Fruit fly (Drosophila melanogaster) whole organism, embryonic: ENCODE data around the gene SPARC.

ENCODE experiments used
- B-H2 ChIP-seq: fragments of 200-800 bp; sonication (Bioruptor generic); optimal IDR thresholded peaks from 2 replicates; lab custom pipeline; 2018; ENCODE audit warnings: missing biosample characterization, mild to moderate bottlenecking, missing genetic modification characterization
- CG1024 ChIP-seq: fragments of 200-800 bp; sonication (Bioruptor generic); IDR thresholded peaks from 2 replicates; pipeline ENCODE4 v1.3.6; 2022; ENCODE audit warnings: missing biosample characterization, missing genetic modification characterization
- CG11085 ChIP-seq: fragments of 200-800 bp; sonication (Bioruptor generic); IDR thresholded peaks from 2 replicates; pipeline ENCODE4 v1.3.6; 2022; ENCODE audit warnings: missing biosample characterization, missing genetic modification characterization
- CG11247 ChIP-seq: fragments of 200-800 bp; sonication (Bioruptor generic); IDR thresholded peaks from 2 replicates; pipeline ENCODE4 v1.3.6; 2022; ENCODE audit warnings: missing biosample characterization, missing genetic modification characterization
- CG12391 ChIP-seq: fragments of 200-800 bp; sonication (Bioruptor generic); optimal IDR thresholded peaks from 3 replicates; lab custom pipeline; 2018; ENCODE audit warnings: missing biosample characterization, mild to moderate bottlenecking, missing genetic modification characterization, moderate library complexity
- CG13894 ChIP-seq: fragments of 200-800 bp; sonication (Bioruptor generic); optimal IDR thresholded peaks from 3 replicates; lab custom pipeline; 2018; ENCODE audit warnings: missing biosample characterization, mild to moderate bottlenecking, missing genetic modification characterization, moderate library complexity
- CG15696 ChIP-seq: fragments of 200-800 bp; sonication (Bioruptor generic); optimal IDR thresholded peaks from 2 replicates; lab custom pipeline; 2019; ENCODE audit warnings: missing biosample characterization, mild to moderate bottlenecking, missing genetic modification characterization, moderate library complexity
- CG1603 ChIP-seq: fragments of 200-800 bp; sonication (Bioruptor generic); optimal IDR thresholded peaks from 2 replicates; lab custom pipeline; 2019; ENCODE audit warnings: missing biosample characterization, mild to moderate bottlenecking, missing genetic modification characterization, moderate library complexity
- CG17328 ChIP-seq: fragments of 200-800 bp; sonication (Bioruptor generic); IDR thresholded peaks from 2 replicates; pipeline ENCODE4 v1.3.6; 2022; ENCODE audit warnings: missing biosample characterization, missing genetic modification characterization
- CG2120 ChIP-seq: fragments of 200-800 bp; sonication (Bioruptor generic); optimal IDR thresholded peaks from 3 replicates; lab custom pipeline; 2016; ENCODE audit warnings: missing biosample characterization, missing genetic modification characterization
- CG2129 ChIP-seq: fragments of 200-800 bp; sonication (Bioruptor generic); IDR thresholded peaks from 2 replicates; pipeline ENCODE4 v1.3.6; 2022; ENCODE audit warnings: missing biosample characterization, missing genetic modification characterization; ENCODE audit not compliant: partially characterized antibody
- CG2712 ChIP-seq: fragments of 200-800 bp; optimal IDR thresholded peaks from 3 replicates; lab custom pipeline; 2019; ENCODE audit warnings: missing biosample characterization, mild to moderate bottlenecking, missing genetic modification characterization, moderate library complexity
- CG31224 ChIP-seq: fragments of 200-800 bp; sonication (Bioruptor generic); IDR thresholded peaks from 2 replicates; pipeline ENCODE4 v1.3.6; 2022; ENCODE audit warnings: missing biosample characterization, missing genetic modification characterization
- CG4730 ChIP-seq: fragments of 200-800 bp; sonication (Bioruptor generic); IDR thresholded peaks from 2 replicates; pipeline ENCODE4 v1.3.6; 2022; ENCODE audit warnings: missing biosample characterization, missing genetic modification characterization
- CG7372 ChIP-seq: fragments of 200-800 bp; sonication (Bioruptor generic); IDR thresholded peaks from 2 replicates; pipeline ENCODE4 v1.3.6; 2022; ENCODE audit warnings: missing biosample characterization, missing genetic modification characterization
- CG7786 ChIP-seq: fragments of 200-800 bp; sonication (Bioruptor generic); optimal IDR thresholded peaks from 2 replicates; lab custom pipeline; 2016; ENCODE audit warnings: missing biosample characterization, missing genetic modification characterization
- CG8388 ChIP-seq: fragments of 200-800 bp; sonication (Bioruptor generic); optimal IDR thresholded peaks from 2 replicates; lab custom pipeline; 2019; ENCODE audit warnings: missing biosample characterization, mild to moderate bottlenecking, missing genetic modification characterization, moderate library complexity
- CG8924 ChIP-seq: fragments of 200-800 bp; optimal IDR thresholded peaks from 3 replicates; lab custom pipeline; 2019; ENCODE audit warnings: missing biosample characterization, mild to moderate bottlenecking, missing genetic modification characterization, moderate library complexity
- CG9215 ChIP-seq: fragments of 200-800 bp; sonication (Bioruptor generic); IDR thresholded peaks from 2 replicates; pipeline ENCODE4 v1.3.6; 2022; ENCODE audit warnings: missing biosample characterization, missing genetic modification characterization
- Dbx ChIP-seq: fragments of 200-800 bp; sonication (Bioruptor generic); IDR thresholded peaks from 3 replicates; pipeline ENCODE4 v1.3.6; 2022; ENCODE audit warnings: missing biosample characterization, missing genetic modification characterization
- Deaf1 ChIP-seq: fragments of 200-800 bp; optimal IDR thresholded peaks from 3 replicates; lab custom pipeline; 2019; ENCODE audit warnings: missing biosample characterization, mild to moderate bottlenecking, missing genetic modification characterization, moderate library complexity
- HHEX ChIP-seq: fragments of 200-800 bp; sonication (Bioruptor generic); optimal IDR thresholded peaks from 3 replicates; lab custom pipeline; 2017; ENCODE audit warnings: missing biosample characterization, mild to moderate bottlenecking, missing genetic modification characterization, missing genetic modification reagents
- Hand ChIP-seq: fragments of 200-800 bp; sonication (Bioruptor generic); optimal IDR thresholded peaks from 2 replicates; lab custom pipeline; 2017; ENCODE audit warnings: mild to moderate bottlenecking, missing biosample characterization, missing genetic modification reagents, missing genetic modification characterization
- Hmx ChIP-seq: fragments of 200-800 bp; sonication (Bioruptor generic); optimal IDR thresholded peaks from 2 replicates; lab custom pipeline; 2016; ENCODE audit warnings: missing biosample characterization, missing genetic modification characterization
- Hsf ChIP-seq: fragments of 200-800 bp; sonication (Bioruptor generic); optimal IDR thresholded peaks from 3 replicates; lab custom pipeline; 2016; ENCODE audit warnings: missing biosample characterization, missing genetic modification characterization
- NK7.1 ChIP-seq: fragments of 200-800 bp; sonication (Bioruptor generic); optimal IDR thresholded peaks from 3 replicates; lab custom pipeline; 2016; ENCODE audit warnings: missing biosample characterization, missing genetic modification characterization
- PHDP ChIP-seq: fragments of 200-800 bp; sonication (Bioruptor generic); optimal IDR thresholded peaks from 3 replicates; lab custom pipeline; 2018; ENCODE audit warnings: missing biosample characterization, mild to moderate bottlenecking, missing genetic modification characterization, moderate library complexity
- Ptx1 ChIP-seq: fragments of 200-800 bp; sonication (Bioruptor generic); IDR thresholded peaks from 2 replicates; pipeline ENCODE4 v1.3.6; 2022; ENCODE audit warnings: missing biosample characterization, missing genetic modification characterization
- Xbp1 ChIP-seq: fragments of 200-800 bp; sonication (Bioruptor generic); optimal IDR thresholded peaks from 3 replicates; lab custom pipeline; 2016; ENCODE audit warnings: missing biosample characterization, mild to moderate bottlenecking, missing genetic modification characterization
- YL-1 ChIP-seq: fragments of 200-800 bp; sonication (Bioruptor generic); optimal IDR thresholded peaks from 3 replicates; lab custom pipeline; 2017; ENCODE audit warnings: missing biosample characterization, mild to moderate bottlenecking, missing genetic modification characterization
- aop ChIP-seq: fragments of 200-800 bp; sonication (Bioruptor generic); IDR thresholded peaks from 2 replicates; pipeline ENCODE4 v1.3.6; 2022; ENCODE audit warnings: missing biosample characterization, missing genetic modification characterization
- bbx ChIP-seq: fragments of 200-800 bp; sonication (Bioruptor generic); IDR thresholded peaks from 2 replicates; pipeline ENCODE4 v1.3.6; 2022; ENCODE audit warnings: missing biosample characterization, missing genetic modification characterization; ENCODE audit not compliant: partially characterized antibody
- crol ChIP-seq: fragments of 200-800 bp; sonication (Bioruptor generic); IDR thresholded peaks from 2 replicates; pipeline ENCODE4 v1.3.6; 2022; ENCODE audit warnings: missing biosample characterization, missing genetic modification characterization
- cwo ChIP-seq: fragments of 200-800 bp; sonication (Bioruptor generic); optimal IDR thresholded peaks from 3 replicates; lab custom pipeline; 2017; ENCODE audit warnings: missing biosample characterization, missing genetic modification characterization, mild to moderate bottlenecking, moderate library complexity, missing genetic modification reagents
- dmrt11E ChIP-seq: fragments of 200-800 bp; sonication (Bioruptor generic); optimal IDR thresholded peaks from 3 replicates; lab custom pipeline; 2018; ENCODE audit warnings: missing biosample characterization, mild to moderate bottlenecking, missing genetic modification characterization, moderate library complexity
- dpn ChIP-seq, 2 experiments: fragments of 200-800 bp; sonication (Bioruptor generic); optimal IDR thresholded peaks; 3 replicates each; lab custom pipeline; 2016; ENCODE audit warnings: missing biosample characterization in 2 of 2, missing genetic modification characterization in 2 of 2
- exex ChIP-seq: fragments of 200-800 bp; sonication (Bioruptor generic); optimal IDR thresholded peaks from 4 replicates; lab custom pipeline; 2018; ENCODE audit warnings: missing biosample characterization, mild to moderate bottlenecking, missing genetic modification characterization, moderate library complexity
- gem ChIP-seq: fragments of 200-800 bp; sonication (Bioruptor generic); optimal IDR thresholded peaks from 2 replicates; lab custom pipeline; 2019; ENCODE audit warnings: missing biosample characterization, mild to moderate bottlenecking, missing genetic modification characterization, moderate library complexity
- h ChIP-seq: fragments of >200 bp; optimal IDR thresholded peaks from 2 replicates; lab custom pipeline; 2017
- lilli ChIP-seq: fragments of 200-800 bp; sonication (Bioruptor generic); optimal IDR thresholded peaks from 3 replicates; lab custom pipeline; 2016; ENCODE audit warnings: missing biosample characterization, missing genetic modification characterization
- lmd ChIP-seq: fragments of 200-800 bp; sonication (Bioruptor generic); IDR thresholded peaks from 2 replicates; pipeline ENCODE4 v1.3.6; 2022; ENCODE audit warnings: missing biosample characterization, missing genetic modification characterization
- lov ChIP-seq, 2 experiments: fragments of 200-800 bp in 1 of 2; fragments of >200 bp in 1 of 2; sonication (Bioruptor generic) in 1 of 2; IDR thresholded peaks in 1 of 2; optimal IDR thresholded peaks in 1 of 2; 2 replicates in 1 of 2; 3 replicates in 1 of 2; pipeline versions ENCODE4 v1.3.6 to Lab custom; 2017 to 2022; ENCODE audit warnings: missing biosample characterization in 1 of 2, missing genetic modification characterization in 1 of 2
- mirr ChIP-seq: fragments of 200-800 bp; sonication (Bioruptor generic); optimal IDR thresholded peaks from 3 replicates; lab custom pipeline; 2018; ENCODE audit warnings: missing biosample characterization, mild to moderate bottlenecking, missing genetic modification characterization
- nmo ChIP-seq: fragments of 200-800 bp; sonication (Bioruptor generic); optimal IDR thresholded peaks from 2 replicates; lab custom pipeline; 2018; ENCODE audit warnings: missing biosample characterization, mild to moderate bottlenecking, missing genetic modification characterization, moderate library complexity
- pb ChIP-seq: fragments of 200-800 bp; sonication (Bioruptor generic); optimal IDR thresholded peaks from 3 replicates; lab custom pipeline; 2016; ENCODE audit warnings: missing biosample characterization, missing genetic modification characterization
- phol ChIP-seq: fragments of 200-800 bp; sonication (Bioruptor generic); optimal IDR thresholded peaks from 3 replicates; lab custom pipeline; 2018; ENCODE audit warnings: missing biosample characterization, mild to moderate bottlenecking, missing genetic modification characterization, moderate library complexity
- pita ChIP-seq: fragments of 200-800 bp; sonication (Bioruptor generic); optimal IDR thresholded peaks from 2 replicates; lab custom pipeline; 2017; ENCODE audit warnings: missing biosample characterization, mild to moderate bottlenecking, missing genetic modification characterization
- pum ChIP-seq: fragments of 200-800 bp; sonication (Bioruptor generic); optimal IDR thresholded peaks from 2 replicates; lab custom pipeline; 2016; ENCODE audit warnings: missing biosample characterization, missing genetic modification characterization
- tgo ChIP-seq: fragments of 200-800 bp; sonication (Bioruptor generic); IDR thresholded peaks from 3 replicates; pipeline ENCODE4 v1.3.6; 2022; ENCODE audit warnings: missing biosample characterization, missing genetic modification characterization
- usp ChIP-seq: fragments of >200 bp; optimal IDR thresholded peaks from 2 replicates; lab custom pipeline; 2017; ENCODE audit warnings: missing biosample characterization, missing genetic modification characterization

Gene SPARC

DNA sequence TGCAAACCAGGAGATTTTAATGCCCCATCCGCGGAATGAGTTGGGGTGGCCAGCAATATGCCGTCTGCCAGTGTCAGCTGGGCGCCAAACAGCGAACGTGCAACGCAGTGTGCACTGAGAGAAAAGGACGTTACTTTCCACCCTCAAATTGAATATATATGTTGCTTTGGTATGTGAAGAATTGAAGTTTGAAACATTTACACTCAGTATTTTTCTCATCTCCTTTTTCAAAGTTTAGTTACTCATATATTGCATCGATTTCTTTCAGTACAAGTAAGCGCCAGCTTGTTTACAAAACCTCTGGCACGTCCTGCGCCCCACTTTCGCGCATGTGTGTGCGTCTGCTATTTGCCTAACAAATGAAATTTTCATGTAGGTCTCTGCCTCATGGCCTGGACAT, 12.6 kb downstream of the SPARC start (continued):
- TF ChIP-seq NK7.1 (GFP tag; lab: Kevin White, UChicago): peak; percentile 4
- peak; percentile 67 for TF ChIP-seq pum (GFP tag; lab: Kevin White, UChicago)
- TF ChIP-seq CG8388 (GFP tag; lab: Kevin White, UChicago): peak; percentile 19
- no peak for TF ChIP-seq crol
- TF ChIP-seq tgo: no peak
- peak; percentile 25 for TF ChIP-seq dmrt11E (tag; lab: Kevin White, UChicago)
- no peak for TF ChIP-seq CG2129 (GFP tag; lab: Robert Waterston, UW)
- peak; percentile 34 for TF ChIP-seq HHEX (GFP tag; lab: Kevin White, UChicago)
- no peak for TF ChIP-seq aop
- peak; percentile 4 for TF ChIP-seq Hand (GFP tag; lab: Kevin White, UChicago)
- no peak for TF ChIP-seq CG1024 (GFP tag; lab: Robert Waterston, UW)
- peak; percentile 53 for TF ChIP-seq Ptx1
- TF ChIP-seq CG12391: peak; percentile 34
- TF ChIP-seq YL-1 (GFP tag; lab: Kevin White, UChicago): no peak
- TF ChIP-seq CG9215 (GFP tag; lab: Robert Waterston, UW): peak; percentile 67
- peak; percentile 46; the same call in 1 of the 2 replicates for TF ChIP-seq CG7372 (GFP tag; lab: Robert Waterston, UW)
- TF ChIP-seq CG2712 (tag; lab: Kevin White, UChicago): peak; percentile 77
- TF ChIP-seq CG13894: no peak
- peak; percentile 54 for TF ChIP-seq CG15696 (tag; lab: Kevin White, UChicago)
- peak in 1 of 2 experiments; percentile 70 for TF ChIP-seq dpn (GFP tag; optimal IDR thresholded peaks at IDR 0.05; lab: Kevin White, UChicago)
- no peak for TF ChIP-seq mirr (GFP tag; lab: Kevin White, UChicago)
- no peak for TF ChIP-seq exex
- peak; percentile 28 for TF ChIP-seq nmo
- no peak for TF ChIP-seq bbx (GFP tag; lab: Robert Waterston, UW)
- peak; percentile 13; the same call in 1 of the 2 replicates for TF ChIP-seq CG31224 (GFP tag; lab: Robert Waterston, UW)
- TF ChIP-seq CG11247 (GFP tag; lab: Robert Waterston, UW): peak; percentile 34; the same call in 1 of the 2 replicates
- TF ChIP-seq lilli (GFP tag; lab: Kevin White, UChicago): peak; percentile 36
- TF ChIP-seq Xbp1 (GFP tag; lab: Kevin White, UChicago): peak; percentile 38
- TF ChIP-seq Hmx: no peak
- TF ChIP-seq pb (GFP tag; lab: Kevin White, UChicago): no peak
- TF ChIP-seq phol (tag; lab: Kevin White, UChicago): peak; percentile 38
- peak; percentile 29 for TF ChIP-seq CG2120
- peak; percentile 54 for TF ChIP-seq gem
- peak; percentile 21 for TF ChIP-seq Deaf1
- TF ChIP-seq usp (GFP tag; lab: Kevin White, UChicago): no peak
- TF ChIP-seq Hsf (GFP tag; lab: Kevin White, UChicago): peak; percentile 42
- TF ChIP-seq h: no peak
- peak; percentile 48; the same call in 1 of the 2 replicates for TF ChIP-seq CG11085 (GFP tag; lab: Robert Waterston, UW)
- TF ChIP-seq CG7786 (GFP tag; lab: Kevin White, UChicago): no peak
- no peak for TF ChIP-seq pita
- TF ChIP-seq cwo (GFP tag; lab: Kevin White, UChicago): peak; percentile 22
- no peak for TF ChIP-seq lov (optimal IDR thresholded peaks at IDR 0.05; lab: Kevin White, UChicago)
- peak; percentile 38; the same call in 1 of the 3 replicates for TF ChIP-seq lov (GFP tag; IDR thresholded peaks at IDR 0.05; lab: Robert Waterston, UW)
- peak; percentile 14; the same call in 1 of the 3 replicates for TF ChIP-seq Dbx (GFP tag; lab: Robert Waterston, UW)
- peak; percentile 26 for TF ChIP-seq CG8924 (tag; lab: Kevin White, UChicago)
- TF ChIP-seq CG1603 (tag; lab: Kevin White, UChicago): peak; percentile 51
- peak; percentile 46; the same call in 1 of the 2 replicates for TF ChIP-seq CG17328
- 0 out of 2 replicates have a peak, but pooled peaks have one; percentile 23 for TF ChIP-seq lmd (GFP tag; lab: Robert Waterston, UW)
- 0 out of 2 replicates have a peak, but pooled peaks have one; percentile 50 for TF ChIP-seq CG4730
- TF ChIP-seq PHDP (tag; lab: Kevin White, UChicago): peak; percentile 27
- no peak for TF ChIP-seq B-H2 (GFP tag; lab: Kevin White, UChicago)
